Worm (Caenorhabditis elegans) whole organism, L2 larva: Measurements from ENCODE around the gene C31B8.12.

Source experiments
- aly-2 ChIP-seq: fragments of 150-350 bp; optimal IDR thresholded peaks from 2 replicates; lab custom pipeline; 2014; ENCODE audit warnings: missing biosample characterization, missing genetic modification characterization
- ama-1 ChIP-seq: fragments of 150-350 bp; optimal IDR thresholded peaks from 2 replicates; lab custom pipeline; 2018; ENCODE audit warnings: inconsistent platforms
- ceh-82 ChIP-seq: fragments of 150-350 bp; optimal IDR thresholded peaks from 2 replicates; lab custom pipeline; 2014; ENCODE audit warnings: missing biosample characterization, missing genetic modification characterization
- lin-39 ChIP-seq: fragments of 150-350 bp; optimal IDR thresholded peaks from 2 replicates; lab custom pipeline; 2014; ENCODE audit warnings: missing biosample characterization, missing genetic modification reagents, missing genetic modification characterization
- mdl-1 ChIP-seq, 2 experiments: fragments of 150-350 bp in 1 of 2; sonication (generic microtip) in 1 of 2; optimal IDR thresholded peaks; 2 replicates each; lab custom pipeline; 2017; ENCODE audit warnings: missing biosample characterization in 2 of 2, missing genetic modification characterization in 2 of 2
- nhr-6 ChIP-seq: fragments of 150-350 bp; optimal IDR thresholded peaks from 2 replicates; lab custom pipeline; 2014; ENCODE audit warnings: missing biosample characterization, missing genetic modification characterization
- snpc-4 ChIP-seq: fragments of 150-350 bp; optimal IDR thresholded peaks from 2 replicates; lab custom pipeline; 2014; ENCODE audit warnings: missing biosample characterization, missing genetic modification characterization
- ztf-11 ChIP-seq: sonication (generic microtip); optimal IDR thresholded peaks from 2 replicates; lab custom pipeline; 2017; ENCODE audit warnings: missing biosample characterization, missing genetic modification characterization

ce11 chrV:2960894-2961293 is 33.4 kb upstream of the C31B8.12 start, which contains the start of gene srw-144:
- no peak for TF ChIP-seq ama-1 (lab: Kevin White, UChicago)
- TF ChIP-seq nhr-6 (tag; lab: Kevin White, UChicago): no peak
- no peak for TF ChIP-seq ceh-82
- no peak for TF ChIP-seq snpc-4 (tag; lab: Kevin White, UChicago)
- no peak for TF ChIP-seq mdl-1 (tag; optimal IDR thresholded peaks at IDR 0.05; lab: Kevin White, UChicago)
- TF ChIP-seq aly-2 (tag; lab: Kevin White, UChicago): no peak
- no peak for TF ChIP-seq ztf-11 (tag; lab: Kevin White, UChicago)
- TF ChIP-seq lin-39: no peak
